Fruit fly (Drosophila melanogaster): ENCODE results near the gene sqd.

Gene sqd

dm6 chr3R:13686371-13687211, 40.5 kb upstream of the sqd start, which contains the start of gene omd (continued):
- TF ChIP-seq chif (GFP tag; optimal IDR thresholded peaks at IDR 0.05): peak; percentile 38 to 40
- peak; percentile 95 for TF ChIP-seq BtbVII (GFP tag; optimal IDR thresholded peaks at IDR 0.05)
- TF ChIP-seq gsb-n (tag; optimal IDR thresholded peaks at IDR 0.05): no peak
- TF ChIP-seq CG1647 (GFP tag; optimal IDR thresholded peaks at IDR 0.05): no peak
- TF ChIP-seq CG8944 (GFP tag; optimal IDR thresholded peaks at IDR 0.05): peak; percentile 69
- TF ChIP-seq CG3065 (GFP tag; optimal IDR thresholded peaks at IDR 0.05): peak; percentile 27
- TF ChIP-seq Taf1 (GFP tag; IDR thresholded peaks at IDR 0.05): peak; percentile 54
- TF ChIP-seq CG2889 (GFP tag; IDR thresholded peaks at IDR 0.05): no peak
- TF ChIP-seq inv (GFP tag; IDR thresholded peaks at IDR 0.05; ENCODE audit: partially characterized antibody): no peak
- TF ChIP-seq dimm (GFP tag; IDR thresholded peaks at IDR 0.05): no peak
- TF ChIP-seq gce (GFP tag; IDR thresholded peaks at IDR 0.05): peak; percentile 67; the same call in 1 of the 3 replicates
- TF ChIP-seq E2f2 (GFP tag; IDR thresholded peaks at IDR 0.05): 0 out of 2 replicates have a peak, but pooled peaks have one; percentile 18
- no peak for TF ChIP-seq esg (GFP tag; conservative IDR thresholded peaks at IDR 0.05)
- no peak for TF ChIP-seq CG11696 (GFP tag; IDR thresholded peaks at IDR 0.05)
- no peak for TF ChIP-seq abd-A (tag; optimal IDR thresholded peaks at IDR 0.05)
- TF ChIP-seq Deaf1 (tag; optimal IDR thresholded peaks at IDR 0.05): no peak
- peak; percentile 89 for TF ChIP-seq CrebB (tag; optimal IDR thresholded peaks at IDR 0.05)
- no peak for TF ChIP-seq emc (GFP tag; optimal IDR thresholded peaks at IDR 0.05)
- TF ChIP-seq hbn (GFP tag; IDR thresholded peaks at IDR 0.05; ENCODE audit: partially characterized antibody): no peak
- peak; percentile 81 for TF ChIP-seq Xrp1 (GFP tag; IDR thresholded peaks at IDR 0.05)
- no peak for TF ChIP-seq Nf-YC (tag; optimal IDR thresholded peaks at IDR 0.05)
- peak; percentile 76 for TF ChIP-seq Optix (GFP tag; IDR thresholded peaks at IDR 0.05)
- TF ChIP-seq toy (GFP tag; IDR thresholded peaks at IDR 0.05): no peak
- TF ChIP-seq CG12071 (GFP tag; optimal IDR thresholded peaks at IDR 0.05): no peak
- no peak for TF ChIP-seq Lpt (GFP tag; optimal IDR thresholded peaks at IDR 0.05)
- peak; percentile 23 for TF ChIP-seq CG4820 (GFP tag; optimal IDR thresholded peaks at IDR 0.05)
- TF ChIP-seq CG10462 (GFP tag; optimal IDR thresholded peaks at IDR 0.05): peak; percentile 31
- peak; percentile 43; the same call in 2 of the 3 replicates for TF ChIP-seq tgo (GFP tag; IDR thresholded peaks at IDR 0.05)
- TF ChIP-seq vfl (GFP tag; optimal IDR thresholded peaks at IDR 0.05): peak; percentile 12
- TF ChIP-seq Dbx (GFP tag; IDR thresholded peaks at IDR 0.05): 0 out of 3 replicates have a peak, but pooled peaks have one; percentile 46
- TF ChIP-seq CG2120 (GFP tag; optimal IDR thresholded peaks at IDR 0.05): peak; percentile 53
- peak; percentile 32 for TF ChIP-seq Sry-β (GFP tag; optimal IDR thresholded peaks at IDR 0.05)
- TF ChIP-seq sob (GFP tag; IDR thresholded peaks at IDR 0.05): peak; percentile 73
- TF ChIP-seq CG5953 (GFP tag; IDR thresholded peaks at IDR 0.05): peak; percentile 46; the same call in 1 of the 2 replicates
- no peak for TF ChIP-seq bowl (GFP tag; IDR thresholded peaks at IDR 0.05)
- peak; percentile 70 for TF ChIP-seq org-1 (GFP tag; optimal IDR thresholded peaks at IDR 0.05)
- no peak for TF ChIP-seq stwl (tag; optimal IDR thresholded peaks at IDR 0.05)
- no peak for TF ChIP-seq CG15601 (tag; optimal IDR thresholded peaks at IDR 0.05)
- TF ChIP-seq Atf3 (GFP tag; optimal IDR thresholded peaks at IDR 0.05): peak; percentile 1
- TF ChIP-seq Drgx (GFP tag; IDR thresholded peaks at IDR 0.05): 0 out of 2 replicates have a peak, but pooled peaks have one; percentile 12
- peak; percentile 31 for TF ChIP-seq CG11398 (GFP tag; optimal IDR thresholded peaks at IDR 0.05)
- TF ChIP-seq Side (GFP tag; optimal IDR thresholded peaks at IDR 0.05): peak; percentile 78
- TF ChIP-seq crol (GFP tag; IDR thresholded peaks at IDR 0.05): peak; percentile 75
- peak; percentile 56 for TF ChIP-seq Mad (GFP tag; optimal IDR thresholded peaks at IDR 0.05)
- peak; percentile 51 for TF ChIP-seq CG17328 (GFP tag; IDR thresholded peaks at IDR 0.05)
- peak; percentile 45; the same call in 1 of the 2 replicates for TF ChIP-seq Ptx1 (GFP tag; IDR thresholded peaks at IDR 0.05)
- TF ChIP-seq Ets65A (GFP tag): no peak
- no peak for TF ChIP-seq CG2129 (GFP tag; IDR thresholded peaks at IDR 0.05; ENCODE audit: partially characterized antibody)
- TF ChIP-seq ato (GFP tag; IDR thresholded peaks at IDR 0.05; ENCODE audit: partially characterized antibody): no peak
- TF ChIP-seq tap (tag; optimal IDR thresholded peaks at IDR 0.05): no peak
